Worm (Caenorhabditis elegans) whole organism, L2 larva: ENCODE results near the gene nhr-3.

Source experiments
- ZK546.5 ChIP-seq: sonication (generic microtip); optimal IDR thresholded peaks from 2 replicates; lab custom pipeline; 2017; ENCODE audit warnings: missing biosample characterization, missing genetic modification characterization
- elt-3 ChIP-seq: sonication (generic microtip); optimal IDR thresholded peaks from 2 replicates; lab custom pipeline; 2017; ENCODE audit warnings: missing biosample characterization, missing genetic modification characterization
- nhr-21 ChIP-seq: fragments of 150-350 bp; optimal IDR thresholded peaks from 2 replicates; lab custom pipeline; 2014; ENCODE audit warnings: missing biosample characterization, missing genetic modification characterization
- snpc-4 ChIP-seq: fragments of 150-350 bp; optimal IDR thresholded peaks from 2 replicates; lab custom pipeline; 2014; ENCODE audit warnings: missing biosample characterization, missing genetic modification characterization
- zag-1 ChIP-seq: fragments of 150-350 bp; optimal IDR thresholded peaks from 2 replicates; lab custom pipeline; 2014; ENCODE audit warnings: missing biosample characterization, missing genetic modification characterization

- TF ChIP-seq nhr-21 (tag; lab: Kevin White, UChicago) (peak; percentile 45), zag-1 (tag; lab: Kevin White, UChicago) (no peak), elt-3 (tag; lab: Kevin White, UChicago) (no peak), ZK546.5 (tag; lab: Kevin White, UChicago) (no peak), snpc-4 (tag; lab: Kevin White, UChicago) (no peak)
These were observed 17.6 kb downstream of the nhr-3 start for ce11 chrX:14575920-14576319.
